Fruit fly (Drosophila melanogaster) whole organism, pupa: ENCODE results near the gene CG14634.

Source experiments
- CG10348 ChIP-seq: fragments of 200-800 bp; sonication (Bioruptor generic); IDR thresholded peaks from 2 replicates; pipeline ENCODE4 v1.3.6; 2022; ENCODE audit warnings: missing biosample characterization, missing genetic modification characterization
- CG12605 ChIP-seq: fragments of 200-800 bp; sonication (Bioruptor generic); IDR thresholded peaks from 2 replicates; pipeline ENCODE4 v1.3.6; 2022; ENCODE audit warnings: missing biosample characterization, missing genetic modification characterization
- CG13204 ChIP-seq: fragments of 200-800 bp; sonication (Bioruptor generic); optimal IDR thresholded peaks from 2 replicates; lab custom pipeline; 2018; ENCODE audit warnings: missing biosample characterization, mild to moderate bottlenecking, missing genetic modification characterization, moderate library complexity
- CG14655 ChIP-seq: fragments of 200-800 bp; sonication (Bioruptor generic); optimal IDR thresholded peaks from 3 replicates; lab custom pipeline; 2017; ENCODE audit warnings: mild to moderate bottlenecking, missing biosample characterization, missing genetic modification reagents, missing genetic modification characterization
- CG15710 ChIP-seq: fragments of 200-800 bp; sonication (Bioruptor generic); optimal IDR thresholded peaks from 2 replicates; lab custom pipeline; 2018; ENCODE audit warnings: missing biosample characterization, mild to moderate bottlenecking, missing genetic modification characterization, moderate library complexity
- CG17806 ChIP-seq: fragments of 200-800 bp; sonication (Bioruptor generic); optimal IDR thresholded peaks from 2 replicates; lab custom pipeline; 2018; ENCODE audit warnings: missing biosample characterization, mild to moderate bottlenecking, missing genetic modification characterization, moderate library complexity
- CG32121 ChIP-seq: fragments of 200-800 bp; sonication (Bioruptor generic); IDR thresholded peaks from 2 replicates; pipeline ENCODE4 v1.3.6; 2022; ENCODE audit warnings: missing biosample characterization, missing genetic modification characterization
- CG34367 ChIP-seq: fragments of 200-800 bp; sonication (Bioruptor generic); optimal IDR thresholded peaks from 2 replicates; lab custom pipeline; 2018; ENCODE audit warnings: missing biosample characterization, mild to moderate bottlenecking, missing genetic modification characterization
- CG4496 ChIP-seq: fragments of 200-800 bp; sonication (Bioruptor generic); IDR thresholded peaks from 3 replicates; pipeline ENCODE4 v1.3.6; 2022; ENCODE audit warnings: missing biosample characterization, missing genetic modification characterization
- CG8159 ChIP-seq: fragments of 200-800 bp; sonication (Bioruptor generic); optimal IDR thresholded peaks from 3 replicates; lab custom pipeline; 2018; ENCODE audit warnings: missing biosample characterization, mild to moderate bottlenecking, missing genetic modification characterization, moderate library complexity
- CG8301 ChIP-seq: fragments of 200-800 bp; sonication (Bioruptor generic); optimal IDR thresholded peaks from 2 replicates; lab custom pipeline; 2018; ENCODE audit warnings: missing biosample characterization, mild to moderate bottlenecking, missing genetic modification characterization
- CG9948 ChIP-seq: fragments of 200-800 bp; sonication (Bioruptor generic); optimal IDR thresholded peaks from 2 replicates; lab custom pipeline; 2018; ENCODE audit warnings: missing biosample characterization, mild to moderate bottlenecking, missing genetic modification characterization, moderate library complexity
- D1 ChIP-seq: fragments of 200-800 bp; sonication (Bioruptor generic); optimal IDR thresholded peaks from 2 replicates; lab custom pipeline; 2018; ENCODE audit warnings: missing biosample characterization, mild to moderate bottlenecking, missing genetic modification characterization, moderate library complexity
- EcR ChIP-seq: fragments of 200-800 bp; sonication (Bioruptor generic); optimal IDR thresholded peaks from 3 replicates; lab custom pipeline; 2019; ENCODE audit warnings: missing biosample characterization, missing genetic modification characterization, mild to moderate bottlenecking, moderate library complexity, missing genetic modification reagents
- Ets98B ChIP-seq: fragments of 200-800 bp; sonication (Bioruptor generic); IDR thresholded peaks from 2 replicates; pipeline ENCODE4 v1.3.6; 2022; ENCODE audit warnings: missing biosample characterization, missing genetic modification characterization
- Pif1A ChIP-seq: fragments of 200-800 bp; sonication (Bioruptor generic); optimal IDR thresholded peaks from 3 replicates; lab custom pipeline; 2016; ENCODE audit warnings: missing biosample characterization, missing genetic modification characterization
- Pif1B ChIP-seq: fragments of 200-800 bp; sonication (Bioruptor generic); optimal IDR thresholded peaks from 3 replicates; lab custom pipeline; 2016; ENCODE audit warnings: missing biosample characterization, missing genetic modification characterization
- Snoo ChIP-seq: fragments of 200-800 bp; sonication (Bioruptor generic); optimal IDR thresholded peaks from 3 replicates; lab custom pipeline; 2017; ENCODE audit warnings: missing biosample characterization, mild to moderate bottlenecking, missing genetic modification characterization, inconsistent platforms
- fd96Ca ChIP-seq: fragments of 200-800 bp; sonication (Bioruptor generic); IDR thresholded peaks from 3 replicates; pipeline ENCODE4 v1.3.6; 2022; ENCODE audit warnings: missing biosample characterization, missing genetic modification characterization
- gl ChIP-seq: fragments of 200-800 bp; sonication (Bioruptor generic); optimal IDR thresholded peaks from 2 replicates; lab custom pipeline; 2018; ENCODE audit warnings: missing biosample characterization, mild to moderate bottlenecking, missing genetic modification characterization
- rn ChIP-seq: fragments of 200-800 bp; sonication (Bioruptor generic); IDR thresholded peaks from 2 replicates; pipeline ENCODE4 v1.3.6; 2022; ENCODE audit warnings: missing biosample characterization, missing genetic modification characterization

CG14634 gene

DNA sequence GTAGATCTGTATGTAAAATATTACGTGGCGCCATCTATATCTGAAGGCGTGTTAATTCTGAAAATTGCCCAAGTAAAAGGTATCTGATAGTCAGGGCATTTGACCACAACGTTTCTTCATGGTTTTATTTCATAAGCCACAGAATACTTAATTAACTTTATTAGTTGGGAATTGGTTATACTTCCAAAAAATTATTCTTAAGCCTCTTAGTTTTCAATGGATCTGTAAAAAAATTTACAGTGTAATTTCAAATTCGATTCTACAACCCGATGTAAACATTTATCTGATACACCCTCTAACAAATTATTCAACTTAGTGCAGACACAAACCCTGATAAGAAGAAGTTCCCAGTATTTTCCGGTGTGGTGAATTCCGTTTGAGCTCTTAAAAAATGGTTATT is 18.9 kb upstream of the CG14634 start:
- TF ChIP-seq CG8159 (peak; percentile 9), EcR (GFP tag; lab: Kevin White, UChicago) (no peak), CG32121 (GFP tag; lab: Robert Waterston, UW) (no peak), Pif1B (GFP tag; lab: Kevin White, UChicago) (no peak), CG15710 (tag; lab: Kevin White, UChicago) (no peak), Snoo (tag; lab: Kevin White, UChicago) (no peak), CG14655 (GFP tag; lab: Kevin White, UChicago) (peak; percentile 25), rn (GFP tag; lab: Robert Waterston, UW) (no peak), CG13204 (GFP tag; lab: Kevin White, UChicago) (no peak), CG9948 (tag; lab: Kevin White, UChicago) (peak; percentile 5), CG4496 (0 out of 3 replicates have a peak, but pooled peaks have one; percentile 18), Ets98B (GFP tag; lab: Robert Waterston, UW) (no peak)

DNA sequence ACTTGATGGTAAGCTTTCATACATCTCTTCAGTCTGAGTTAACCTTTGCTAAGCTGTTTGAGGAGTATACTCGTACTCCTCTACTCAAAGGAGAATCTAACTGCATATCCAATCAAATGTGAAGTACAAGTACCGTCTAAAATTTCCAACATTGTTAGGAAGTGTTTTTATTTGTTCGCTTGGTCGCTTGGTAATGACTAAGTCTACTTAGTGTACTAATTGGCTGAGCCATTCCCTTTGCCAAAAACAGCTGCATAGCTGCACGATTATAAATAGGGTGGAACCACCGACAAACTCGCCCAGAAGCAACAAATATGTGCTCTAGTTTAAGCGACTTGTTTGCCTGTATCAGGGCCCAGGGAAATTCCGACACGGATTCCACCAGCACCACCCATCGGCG is 17.9 kb upstream of the CG14634 start, which contains the start of gene CG14635:
Gene CG14635, plus strand, starts transcription at position 301 of the 400 bp plus-strand sequence.
- no peak for TF ChIP-seq CG14655 (GFP tag; lab: Kevin White, UChicago)
- TF ChIP-seq fd96Ca (GFP tag; lab: Robert Waterston, UW): no peak
- no peak for TF ChIP-seq CG17806 (tag; lab: Kevin White, UChicago)
- TF ChIP-seq rn (GFP tag; lab: Robert Waterston, UW): no peak
- TF ChIP-seq EcR (GFP tag; lab: Kevin White, UChicago): no peak
- no peak for TF ChIP-seq CG15710 (tag; lab: Kevin White, UChicago)
- TF ChIP-seq CG4496: no peak
- no peak for TF ChIP-seq Snoo (tag; lab: Kevin White, UChicago)
- TF ChIP-seq gl (tag; lab: Kevin White, UChicago): no peak
- no peak for TF ChIP-seq Pif1B (GFP tag; lab: Kevin White, UChicago)
- no peak for TF ChIP-seq CG34367 (tag; lab: Kevin White, UChicago)
- no peak for TF ChIP-seq CG9948 (tag; lab: Kevin White, UChicago)
- TF ChIP-seq CG12605 (GFP tag; lab: Robert Waterston, UW): no peak
- no peak for TF ChIP-seq Pif1A
- TF ChIP-seq CG10348 (GFP tag; lab: Robert Waterston, UW): no peak

DNA sequence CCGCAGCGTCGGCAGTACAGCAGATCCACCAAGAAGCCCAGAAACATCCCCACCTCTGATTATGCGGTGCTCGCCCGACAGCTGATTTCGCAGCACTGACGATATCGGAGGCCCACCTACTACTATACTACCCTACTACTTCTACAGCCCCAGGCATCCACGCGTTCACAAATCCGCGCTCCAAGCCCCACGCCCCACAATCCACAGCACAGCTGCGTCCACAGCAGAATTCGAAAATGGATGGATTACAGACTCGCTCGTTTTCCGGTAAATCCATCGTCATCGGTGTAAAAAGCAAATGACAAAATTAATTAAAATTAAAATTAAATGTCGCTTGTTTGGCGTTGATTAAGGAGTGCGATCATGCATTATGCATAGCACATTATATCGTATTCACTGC is 15.4 kb upstream of the CG14634 start, which contains the start of gene CG3713:
Gene CG3713, minus strand, starts transcription at position 101 of the 400 bp plus-strand sequence.
- TF ChIP-seq Pif1A (no peak), CG14655 (GFP tag; lab: Kevin White, UChicago) (no peak), CG15710 (tag; lab: Kevin White, UChicago) (no peak), Pif1B (GFP tag; lab: Kevin White, UChicago) (no peak), CG12605 (GFP tag; lab: Robert Waterston, UW) (no peak), CG17806 (tag; lab: Kevin White, UChicago) (no peak), CG13204 (GFP tag; lab: Kevin White, UChicago) (no peak), CG10348 (GFP tag; lab: Robert Waterston, UW) (no peak), Ets98B (GFP tag; lab: Robert Waterston, UW) (no peak), rn (GFP tag; lab: Robert Waterston, UW) (no peak), CG9948 (tag; lab: Kevin White, UChicago) (no peak)
- TF ChIP-seq, all 21 proteins: peak for 0

DNA sequence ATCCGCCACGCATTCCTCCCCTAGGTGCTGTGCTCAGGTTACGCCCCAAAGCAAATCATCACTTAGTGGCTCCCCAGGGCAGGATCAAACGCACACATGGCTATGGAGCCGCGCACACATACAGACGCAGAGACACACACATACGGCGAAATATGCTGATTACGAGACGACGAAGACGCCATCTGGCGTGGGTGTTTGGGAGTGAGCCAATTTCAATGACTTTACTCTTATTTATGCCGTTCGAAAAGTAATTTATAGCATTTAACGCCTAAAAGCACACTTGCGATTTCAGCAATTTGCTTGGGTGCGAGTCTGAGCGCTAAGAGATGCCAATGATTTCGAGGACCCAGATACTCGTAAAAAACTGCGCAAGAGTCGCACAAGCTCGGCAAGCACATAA is 6.0 kb downstream of the CG14634 start:
- no peak for TF ChIP-seq CG9948 (tag; lab: Kevin White, UChicago)
- TF ChIP-seq gl (tag; lab: Kevin White, UChicago): no peak
- no peak for TF ChIP-seq D1
- no peak for TF ChIP-seq Pif1A
- no peak for TF ChIP-seq CG12605 (GFP tag; lab: Robert Waterston, UW)
- no peak for TF ChIP-seq CG32121 (GFP tag; lab: Robert Waterston, UW)
- TF ChIP-seq Pif1B (GFP tag; lab: Kevin White, UChicago): no peak
- no peak for TF ChIP-seq EcR (GFP tag; lab: Kevin White, UChicago)

DNA sequence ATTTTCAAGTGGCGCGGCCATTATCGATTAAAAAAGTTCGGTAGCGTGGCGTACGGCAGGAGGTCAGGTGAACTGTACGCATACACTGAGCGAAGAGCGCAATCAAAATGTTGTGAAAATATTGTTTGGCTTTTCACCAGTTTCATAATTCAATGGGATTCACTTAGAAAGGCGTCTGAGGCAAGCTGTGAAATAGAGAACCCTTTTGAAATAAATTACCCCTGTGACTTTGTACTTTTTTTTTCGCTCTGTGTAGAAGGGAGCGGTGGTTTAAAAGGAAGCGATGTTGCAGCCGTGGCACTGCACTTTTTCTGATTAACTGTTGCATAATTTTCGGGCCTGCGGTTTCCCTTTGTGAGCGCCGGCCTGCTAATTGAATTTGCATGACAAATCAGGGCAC is 11.3 kb downstream of the CG14634 start:
- TF ChIP-seq CG8159: peak; percentile 42
- no peak for TF ChIP-seq Pif1B (GFP tag; lab: Kevin White, UChicago)
- TF ChIP-seq CG14655 (GFP tag; lab: Kevin White, UChicago): peak; percentile 15
- 0 out of 3 replicates have a peak, but pooled peaks have one; percentile 22 for TF ChIP-seq CG4496
- TF ChIP-seq Ets98B (GFP tag; lab: Robert Waterston, UW): no peak
- TF ChIP-seq gl (tag; lab: Kevin White, UChicago): no peak
- no peak for TF ChIP-seq rn (GFP tag; lab: Robert Waterston, UW)
- TF ChIP-seq CG12605 (GFP tag; lab: Robert Waterston, UW): no peak
- TF ChIP-seq CG8301 (tag; lab: Kevin White, UChicago): no peak
- TF ChIP-seq CG17806 (tag; lab: Kevin White, UChicago): no peak
- no peak for TF ChIP-seq CG32121 (GFP tag; lab: Robert Waterston, UW)
- no peak for TF ChIP-seq D1
- TF ChIP-seq CG10348 (GFP tag; lab: Robert Waterston, UW): no peak
- no peak for TF ChIP-seq CG13204 (GFP tag; lab: Kevin White, UChicago)
- TF ChIP-seq Snoo (tag; lab: Kevin White, UChicago): no peak
- TF ChIP-seq CG9948 (tag; lab: Kevin White, UChicago): no peak
- TF ChIP-seq EcR (GFP tag; lab: Kevin White, UChicago): no peak
- peak; percentile 27 for TF ChIP-seq Pif1A
- peak; percentile 27 for TF ChIP-seq CG15710 (tag; lab: Kevin White, UChicago)
- no peak for TF ChIP-seq fd96Ca (GFP tag; lab: Robert Waterston, UW)
- no peak for TF ChIP-seq CG34367 (tag; lab: Kevin White, UChicago)

DNA sequence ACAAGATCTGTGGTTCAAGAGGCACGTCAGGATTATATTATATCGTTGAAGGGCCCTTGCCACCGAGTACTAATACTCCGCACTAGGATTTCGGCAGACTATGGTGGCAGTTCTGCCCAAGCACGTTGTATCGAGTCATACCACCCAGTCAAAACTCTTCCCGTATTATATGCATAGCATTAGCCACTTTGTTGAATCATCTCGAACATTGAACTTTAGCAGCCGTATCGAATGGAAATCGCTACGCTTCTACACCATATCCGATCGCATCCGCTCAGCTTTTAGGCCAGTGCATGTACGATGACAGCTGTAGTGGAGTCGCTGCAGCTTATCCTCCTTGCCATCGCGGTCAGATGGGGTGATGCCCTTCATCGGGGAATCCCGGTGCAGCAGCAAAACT is 13.0 kb downstream of the CG14634 start, which contains the start of gene CG11664:
Gene CG11664, plus strand, starts transcription at position 301 of the 400 bp plus-strand sequence.
- TF ChIP-seq D1 (no peak), CG17806 (tag; lab: Kevin White, UChicago) (no peak), Pif1A (no peak), EcR (GFP tag; lab: Kevin White, UChicago) (no peak), CG12605 (GFP tag; lab: Robert Waterston, UW) (no peak), CG32121 (GFP tag; lab: Robert Waterston, UW) (no peak)
